Worm (Caenorhabditis elegans): ENCODE data around the gene hmg-4.

Gene hmg-4

ce11 chrIII:7381546-7382171 is at the start of gene hmg-4, which contains the start of gene T20B12.3:
Gene hmg-4 (minus strand): TSS chrIII:7381596.
Gene T20B12.3 (plus strand): TSS chrIII:7382115.
- TF ChIP-seq mab-5 (tag; optimal IDR thresholded peaks at IDR 0.05), result no peak
- no peak for TF ChIP-seq nhr-76 (tag; optimal IDR thresholded peaks at IDR 0.05)
- TF ChIP-seq nhr-2 (tag; optimal IDR thresholded peaks at IDR 0.05), result no peak
- peak; percentile 16 for TF ChIP-seq pha-4 (tag; optimal IDR thresholded peaks at IDR 0.05)
- TF ChIP-seq ces-1 (GFP tag; optimal IDR thresholded peaks at IDR 0.05), result peak; percentile 64
- TF ChIP-seq blmp-1 (tag; optimal IDR thresholded peaks at IDR 0.05), result no peak
- TF ChIP-seq lsy-2 (tag; optimal IDR thresholded peaks at IDR 0.05), result peak; percentile 94
- TF ChIP-seq cnd-1 (tag; optimal IDR thresholded peaks at IDR 0.05), result no peak
- TF ChIP-seq ceh-83 (GFP tag; optimal IDR thresholded peaks at IDR 0.05), result no peak
- no peak for TF ChIP-seq bed-3 (GFP tag; optimal IDR thresholded peaks at IDR 0.05)
- no peak for TF ChIP-seq unc-120 (tag; optimal IDR thresholded peaks at IDR 0.05; ENCODE audit: poor library complexity, severe bottlenecking)
- peak; percentile 16 for TF ChIP-seq ceh-43 (GFP tag; optimal IDR thresholded peaks at IDR 0.05)
- TF ChIP-seq nhr-237 (tag; optimal IDR thresholded peaks at IDR 0.05), result no peak

- TF ChIP-seq pha-4 (tag; optimal IDR thresholded peaks at IDR 0.05) (no peak), ces-1 (GFP tag; optimal IDR thresholded peaks at IDR 0.05) (peak; percentile 44)
These were observed 17.6 kb upstream of the hmg-4 start for ce11 chrIII:7399004-7399403.

ce11 chrIII:7397196-7397595 is 15.8 kb upstream of the hmg-4 start:
- TF ChIP-seq unc-120 (tag; optimal IDR thresholded peaks at IDR 0.05; ENCODE audit: poor library complexity, severe bottlenecking) (peak; percentile 3), ceh-83 (GFP tag; optimal IDR thresholded peaks at IDR 0.05) (no peak), cnd-1 (tag; optimal IDR thresholded peaks at IDR 0.05) (no peak), lsy-2 (tag; optimal IDR thresholded peaks at IDR 0.05) (no peak), hlh-1 (tag; optimal IDR thresholded peaks at IDR 0.05) (peak; percentile 91)

- TF ChIP-seq nhr-28 (tag; optimal IDR thresholded peaks at IDR 0.05) (no peak), nhr-76 (tag; optimal IDR thresholded peaks at IDR 0.05) (no peak), cnd-1 (tag; optimal IDR thresholded peaks at IDR 0.05) (no peak), drap-1 (GFP tag; optimal IDR thresholded peaks at IDR 0.05) (no peak), ces-1 (GFP tag; optimal IDR thresholded peaks at IDR 0.05) (no peak), hlh-1 (tag; optimal IDR thresholded peaks at IDR 0.05) (no peak), lin-13 (tag; optimal IDR thresholded peaks at IDR 0.05) (no peak), lsy-2 (tag; optimal IDR thresholded peaks at IDR 0.05) (no peak), unc-39 (tag; optimal IDR thresholded peaks at IDR 0.05) (no peak), ceh-83 (GFP tag; optimal IDR thresholded peaks at IDR 0.05) (no peak), snpc-4 (tag; optimal IDR thresholded peaks at IDR 0.05) (no peak), unc-62 (GFP tag; optimal IDR thresholded peaks at IDR 0.05) (no peak), ztf-11 (tag; optimal IDR thresholded peaks at IDR 0.05) (no peak), sptf-1 (tag; optimal IDR thresholded peaks at IDR 0.05) (no peak), flh-1 (GFP tag; optimal IDR thresholded peaks at IDR 0.05) (no peak), elt-1 (tag; optimal IDR thresholded peaks at IDR 0.05; ENCODE audit: borderline replicate concordance, insufficient read depth) (no peak), ceh-43 (GFP tag; optimal IDR thresholded peaks at IDR 0.05) (no peak), ham-2 (GFP tag; optimal IDR thresholded peaks at IDR 0.05) (no peak), nhr-2 (tag; optimal IDR thresholded peaks at IDR 0.05) (no peak)
These were observed 14.0 kb upstream of the hmg-4 start, which contains the start of gene lgc-50 for ce11 chrIII:7395354-7395753. Gene lgc-50 (minus strand): TSS chrIII:7395454.

ce11 chrIII:7387359-7387758 is 6.0 kb upstream of the hmg-4 start:
- TF ChIP-seq blmp-1 (tag; optimal IDR thresholded peaks at IDR 0.05) (no peak), sptf-1 (tag; optimal IDR thresholded peaks at IDR 0.05) (no peak), hlh-1 (tag; optimal IDR thresholded peaks at IDR 0.05) (no peak), drap-1 (GFP tag; optimal IDR thresholded peaks at IDR 0.05) (no peak), M03D4.4 (tag; optimal IDR thresholded peaks at IDR 0.05) (no peak), pha-4 (tag; optimal IDR thresholded peaks at IDR 0.05) (no peak), lin-13 (tag; optimal IDR thresholded peaks at IDR 0.05) (no peak), mep-1 (tag; optimal IDR thresholded peaks at IDR 0.05) (no peak), lsy-2 (tag; optimal IDR thresholded peaks at IDR 0.05) (no peak), unc-120 (tag; optimal IDR thresholded peaks at IDR 0.05; ENCODE audit: poor library complexity, severe bottlenecking) (no peak), nhr-28 (tag; optimal IDR thresholded peaks at IDR 0.05) (no peak)

ce11 chrIII:7385929-7386328 is 4.5 kb upstream of the hmg-4 start, which contains the start of gene trd-1:
Gene trd-1 (plus strand): TSS chrIII:7386229.
- TF ChIP-seq unc-120 (tag; optimal IDR thresholded peaks at IDR 0.05; ENCODE audit: poor library complexity, severe bottlenecking) (no peak), lin-32 (GFP tag; optimal IDR thresholded peaks at IDR 0.05) (no peak), unc-39 (tag; optimal IDR thresholded peaks at IDR 0.05) (no peak), ceh-83 (GFP tag; optimal IDR thresholded peaks at IDR 0.05) (no peak), nhr-2 (tag; optimal IDR thresholded peaks at IDR 0.05) (no peak), sptf-1 (tag; optimal IDR thresholded peaks at IDR 0.05) (no peak), cnd-1 (tag; optimal IDR thresholded peaks at IDR 0.05) (no peak), mls-2 (tag; optimal IDR thresholded peaks at IDR 0.05) (no peak), lsy-2 (tag; optimal IDR thresholded peaks at IDR 0.05) (no peak), M03D4.4 (tag; optimal IDR thresholded peaks at IDR 0.05) (no peak), mab-5 (tag; optimal IDR thresholded peaks at IDR 0.05) (no peak), drap-1 (GFP tag; optimal IDR thresholded peaks at IDR 0.05) (no peak), flh-1 (GFP tag; optimal IDR thresholded peaks at IDR 0.05) (no peak), snpc-4 (tag; optimal IDR thresholded peaks at IDR 0.05) (no peak)

All from whole organism, mixed stage, embryonic.